Worm (Caenorhabditis elegans) whole organism, L4 larva: ENCODE results near the gene ceh-41.
A peak's percentile ranks its signal among the peaks of the same experiment; 100 is the strongest.

Experiments used
- D1046.2 ChIP-seq: fragments of 200-800 bp; sonication (Bioruptor generic); IDR thresholded peaks from 2 replicates; pipeline ENCODE4 v1.3.6; 2022; ENCODE audit warnings: missing genetic modification characterization, missing compliant biosample characterization
- F10B5.3 ChIP-seq: sonication (generic microtip); optimal IDR thresholded peaks from 2 replicates; lab custom pipeline; 2016; ENCODE audit warnings: mild to moderate bottlenecking, missing genetic modification characterization, missing compliant biosample characterization
- F37D6.2 ChIP-seq: sonication (generic microtip); optimal IDR thresholded peaks from 2 replicates; lab custom pipeline; 2016; ENCODE audit warnings: mild to moderate bottlenecking, missing genetic modification characterization, missing compliant biosample characterization
- F49E8.2 ChIP-seq: sonication (generic microtip); optimal IDR thresholded peaks from 2 replicates; lab custom pipeline; 2016; ENCODE audit warnings: missing compliant biosample characterization, mild to moderate bottlenecking, missing genetic modification characterization, borderline replicate concordance
- T20F7.1 ChIP-seq: fragments of 200-800 bp; sonication (Bioruptor generic); optimal IDR thresholded peaks from 2 replicates; lab custom pipeline; 2018; ENCODE audit warnings: mild to moderate bottlenecking, missing genetic modification characterization, missing compliant biosample characterization
- T26A8.4 ChIP-seq: fragments of 200-800 bp; sonication (Bioruptor generic); IDR thresholded peaks from 2 replicates; pipeline ENCODE4 v1.3.6; 2022; ENCODE audit warnings: missing genetic modification characterization, missing compliant biosample characterization
- Y48G9A.11 ChIP-seq: fragments of 200-800 bp; sonication (Bioruptor generic); IDR thresholded peaks from 2 replicates; pipeline ENCODE4 v1.3.6; 2022; ENCODE audit warnings: missing genetic modification reagents, missing genetic modification characterization, missing compliant biosample characterization
- Y75B8A.6 ChIP-seq: fragments of 200-800 bp; sonication (Bioruptor generic); IDR thresholded peaks from 2 replicates; pipeline ENCODE4 v1.3.6; 2022; ENCODE audit warnings: missing genetic modification reagents, missing genetic modification characterization, missing compliant biosample characterization
- ZK337.2 ChIP-seq: fragments of 200-800 bp; sonication (Bioruptor generic); IDR thresholded peaks from 2 replicates; pipeline ENCODE4 v1.3.6; 2022; ENCODE audit warnings: missing genetic modification reagents, missing genetic modification characterization, missing compliant biosample characterization
- ZK546.5 ChIP-seq, 2 experiments: sonication (generic microtip); optimal IDR thresholded peaks; 2 replicates each; lab custom pipeline; 2017; ENCODE audit warnings: missing biosample characterization in 2 of 2, missing genetic modification characterization in 2 of 2
- ceh-32 ChIP-seq: sonication (generic microtip); optimal IDR thresholded peaks from 2 replicates; lab custom pipeline; 2016; ENCODE audit warnings: mild to moderate bottlenecking, missing genetic modification characterization, missing compliant biosample characterization; ENCODE audit not compliant: poor library complexity
- ceh-82 ChIP-seq: sonication (generic microtip); optimal IDR thresholded peaks from 2 replicates; lab custom pipeline; 2017; ENCODE audit warnings: missing biosample characterization, missing genetic modification characterization
- ctbp-1 ChIP-seq: fragments of 200-800 bp; sonication (Bioruptor generic); IDR thresholded peaks from 2 replicates; pipeline ENCODE4 v1.3.6; 2022; ENCODE audit warnings: missing genetic modification reagents, missing genetic modification characterization, missing compliant biosample characterization
- daf-12 ChIP-seq: fragments of 150-350 bp; optimal IDR thresholded peaks from 2 replicates; lab custom pipeline; 2014; ENCODE audit warnings: missing biosample characterization, missing genetic modification reagents, missing genetic modification characterization
- dmd-8 ChIP-seq: fragments of 200-800 bp; sonication (Bioruptor generic); IDR thresholded peaks from 2 replicates; pipeline ENCODE4 v1.3.6; 2022; ENCODE audit warnings: missing genetic modification characterization, missing compliant biosample characterization
- dmd-9 ChIP-seq: fragments of 200-800 bp; sonication (Bioruptor generic); IDR thresholded peaks from 2 replicates; pipeline ENCODE4 v1.3.6; 2022; ENCODE audit warnings: missing genetic modification reagents, missing genetic modification characterization, missing compliant biosample characterization
- duxl-1 ChIP-seq: sonication (generic microtip); optimal IDR thresholded peaks from 2 replicates; lab custom pipeline; 2016; ENCODE audit warnings: mild to moderate bottlenecking, missing genetic modification characterization, moderate library complexity, missing compliant biosample characterization; ENCODE audit not compliant: poor library complexity
- egl-43 ChIP-seq: fragments of 200-800 bp; sonication (Bioruptor generic); IDR thresholded peaks from 2 replicates; pipeline ENCODE4 v1.3.6; 2022; ENCODE audit warnings: missing genetic modification reagents, missing genetic modification characterization, missing compliant biosample characterization
- fkh-10 ChIP-seq: fragments of 150-350 bp; optimal IDR thresholded peaks from 2 replicates; lab custom pipeline; 2014; ENCODE audit warnings: missing biosample characterization, missing genetic modification reagents, missing genetic modification characterization
- hlh-30 ChIP-seq: sonication (generic microtip); optimal IDR thresholded peaks from 2 replicates; lab custom pipeline; 2017; ENCODE audit warnings: antibody characterized with exemption, mild to moderate bottlenecking, missing genetic modification characterization, missing compliant biosample characterization; ENCODE audit not compliant: insufficient read depth
- hmg-1.1 ChIP-seq: fragments of 200-800 bp; sonication (Bioruptor generic); IDR thresholded peaks from 2 replicates; pipeline ENCODE4 v1.3.6; 2022; ENCODE audit warnings: missing genetic modification reagents, missing genetic modification characterization, missing compliant biosample characterization
- lim-7 ChIP-seq: fragments of 200-800 bp; sonication (Bioruptor generic); IDR thresholded peaks from 2 replicates; pipeline ENCODE4 v1.3.6; 2022; ENCODE audit warnings: missing genetic modification characterization, missing compliant biosample characterization
- lin-1 ChIP-seq: fragments of 200-800 bp; sonication (Bioruptor generic); IDR thresholded peaks from 2 replicates; pipeline ENCODE4 v1.3.6; 2022; ENCODE audit warnings: missing genetic modification reagents, missing genetic modification characterization, missing compliant biosample characterization
- lin-38 ChIP-seq: fragments of 200-800 bp; sonication (Bioruptor generic); IDR thresholded peaks from 2 replicates; pipeline ENCODE4 v1.3.6; 2022; ENCODE audit warnings: missing genetic modification reagents, missing genetic modification characterization, missing compliant biosample characterization
- mdt-29 ChIP-seq: fragments of 200-800 bp; sonication (Bioruptor generic); IDR thresholded peaks from 2 replicates; pipeline ENCODE4 v1.3.6; 2022; ENCODE audit warnings: missing genetic modification reagents, missing genetic modification characterization, missing compliant biosample characterization
- mxl-2 ChIP-seq: fragments of 200-800 bp; sonication (Bioruptor generic); conservative IDR thresholded peaks from 2 replicates; pipeline ENCODE4 v1.3.6; 2022; ENCODE audit warnings: missing genetic modification reagents, missing genetic modification characterization, missing compliant biosample characterization
- mxl-3 ChIP-seq: fragments of 200-800 bp; sonication (Bioruptor generic); optimal IDR thresholded peaks from 2 replicates; lab custom pipeline; 2018; ENCODE audit warnings: mild to moderate bottlenecking, missing genetic modification characterization, missing compliant biosample characterization
- nhr-102 ChIP-seq: sonication (generic microtip); optimal IDR thresholded peaks from 2 replicates; lab custom pipeline; 2016; ENCODE audit warnings: mild to moderate bottlenecking, missing genetic modification characterization, moderate library complexity, missing compliant biosample characterization
- nhr-237 ChIP-seq: sonication (generic microtip); optimal IDR thresholded peaks from 2 replicates; lab custom pipeline; 2017; ENCODE audit warnings: missing biosample characterization, missing genetic modification characterization
- nhr-42 ChIP-seq: fragments of 200-800 bp; sonication (Bioruptor generic); IDR thresholded peaks from 2 replicates; pipeline ENCODE4 v1.3.6; 2022; ENCODE audit warnings: missing genetic modification characterization, missing compliant biosample characterization
- nhr-48 ChIP-seq: sonication (generic microtip); optimal IDR thresholded peaks from 2 replicates; lab custom pipeline; 2016; ENCODE audit warnings: mild to moderate bottlenecking, missing genetic modification characterization, missing compliant biosample characterization
- nhr-76 ChIP-seq: fragments of 150-350 bp; optimal IDR thresholded peaks from 2 replicates; lab custom pipeline; 2014; ENCODE audit warnings: missing biosample characterization, missing genetic modification characterization
- pha-4 ChIP-seq, 2 experiments: fragments of 150-350 bp in 1 of 2; fragments of 200-800 bp in 1 of 2; sonication (Bioruptor generic) in 1 of 2; IDR thresholded peaks in 1 of 2; optimal IDR thresholded peaks in 1 of 2; 2 replicates each; pipeline versions ENCODE4 v1.3.6 to Lab custom; 2014 to 2022; ENCODE audit warnings: missing genetic modification characterization in 2 of 2, missing genetic modification reagents in 2 of 2, missing biosample characterization in 1 of 2, missing compliant biosample characterization in 1 of 2
- rbr-2 ChIP-seq: sonication (generic microtip); optimal IDR thresholded peaks from 2 replicates; lab custom pipeline; 2016; ENCODE audit warnings: missing genotype, missing genetic modification characterization, missing compliant biosample characterization
- snpc-1.2 ChIP-seq: fragments of 200-800 bp; sonication (Bioruptor generic); IDR thresholded peaks from 2 replicates; pipeline ENCODE4 v1.3.6; 2022; ENCODE audit warnings: missing genetic modification reagents, missing genetic modification characterization, missing compliant biosample characterization
- tra-1 ChIP-seq: fragments of 200-800 bp; sonication (Bioruptor generic); IDR thresholded peaks from 2 replicates; pipeline ENCODE4 v1.3.6; 2022; ENCODE audit warnings: missing genetic modification reagents, missing genetic modification characterization, missing compliant biosample characterization
- unc-130 ChIP-seq: sonication (generic microtip); optimal IDR thresholded peaks from 2 replicates; lab custom pipeline; 2016; ENCODE audit warnings: missing genetic modification reagents, missing genetic modification characterization, missing compliant biosample characterization
- unc-39 ChIP-seq: sonication (generic microtip); optimal IDR thresholded peaks from 2 replicates; lab custom pipeline; 2017; ENCODE audit warnings: missing biosample characterization, missing genetic modification characterization
- unc-62 ChIP-seq, 3 experiments: fragments of 150-350 bp in 1 of 3; sonication (generic microtip); optimal IDR thresholded peaks in 2 of 3; peaks in 1 of 3; 1 replicate in 1 of 3; 2 replicates in 2 of 3; lab custom pipeline; 2014 to 2017; ENCODE audit warnings: missing biosample characterization in 3 of 3, missing genetic modification characterization in 3 of 3, missing genetic modification reagents in 3 of 3, missing genotype in 1 of 3
- vab-7 ChIP-seq: fragments of 200-800 bp; sonication (Bioruptor generic); IDR thresholded peaks from 2 replicates; pipeline ENCODE4 v1.3.6; 2022; ENCODE audit warnings: missing genetic modification reagents, missing genetic modification characterization, missing compliant biosample characterization
- zag-1 ChIP-seq: fragments of 150-350 bp; optimal IDR thresholded peaks from 2 replicates; lab custom pipeline; 2014; ENCODE audit warnings: missing biosample characterization, missing genetic modification characterization
- zfp-3 ChIP-seq: fragments of 200-800 bp; sonication (Bioruptor generic); conservative IDR thresholded peaks from 2 replicates; pipeline ENCODE4 v1.3.6; 2022; ENCODE audit warnings: missing genetic modification reagents, missing genetic modification characterization, missing compliant biosample characterization
- zip-11 ChIP-seq: fragments of 200-800 bp; sonication (Bioruptor generic); IDR thresholded peaks from 2 replicates; pipeline ENCODE4 v1.3.6; 2022; ENCODE audit warnings: missing genetic modification characterization, missing compliant biosample characterization
- zip-2 ChIP-seq: fragments of 150-350 bp; optimal IDR thresholded peaks from 2 replicates; lab custom pipeline; 2014; ENCODE audit warnings: missing biosample characterization, missing genetic modification characterization

The ceh-41 gene

DNA sequence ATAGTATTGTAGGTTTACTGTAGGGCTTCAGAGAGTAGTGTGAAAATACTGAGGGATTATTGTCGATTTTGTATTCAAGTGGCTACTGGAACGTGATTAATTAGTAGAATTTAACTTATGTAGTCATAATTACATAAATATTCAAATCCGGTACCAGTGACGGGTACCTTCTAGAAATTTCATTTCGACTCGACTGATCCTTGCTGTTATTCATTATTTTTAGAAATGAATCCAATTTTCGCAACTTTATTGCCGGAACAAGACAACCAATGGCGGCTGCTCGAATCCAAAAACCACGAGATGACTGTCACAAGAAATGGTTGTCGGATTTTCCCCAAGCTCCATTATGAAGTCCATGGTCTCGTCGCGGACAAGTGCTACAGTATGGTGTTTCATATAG lies 16.5 kb upstream of the ceh-41 start, which contains the start of gene tbx-41:
Gene tbx-41 (plus strand): TSS at position 301 of the 400 bp plus-strand sequence.
- TF ChIP-seq vab-7 (GFP tag; lab: Robert Waterston, UW) = no peak
- no peak for TF ChIP-seq ZK546.5 (tag; optimal IDR thresholded peaks at IDR 0.05; lab: Kevin White, UChicago)
- TF ChIP-seq zip-2 = no peak
- no peak for TF ChIP-seq dmd-9 (GFP tag; lab: Robert Waterston, UW)
- TF ChIP-seq nhr-76 = no peak
- TF ChIP-seq lin-38 = no peak
- no peak for TF ChIP-seq zfp-3 (GFP tag; lab: Robert Waterston, UW)
- TF ChIP-seq T20F7.1 = no peak
- no peak for TF ChIP-seq pha-4 (GFP tag; IDR thresholded peaks at IDR 0.05; lab: Robert Waterston, UW)
- no peak for TF ChIP-seq pha-4 (tag; optimal IDR thresholded peaks at IDR 0.05; lab: Kevin White, UChicago)
- no peak for TF ChIP-seq unc-39
- TF ChIP-seq D1046.2 (GFP tag; lab: Robert Waterston, UW) = no peak
- no peak for TF ChIP-seq fkh-10
- no peak for TF ChIP-seq nhr-102 (tag; lab: Kevin White, UChicago)

DNA sequence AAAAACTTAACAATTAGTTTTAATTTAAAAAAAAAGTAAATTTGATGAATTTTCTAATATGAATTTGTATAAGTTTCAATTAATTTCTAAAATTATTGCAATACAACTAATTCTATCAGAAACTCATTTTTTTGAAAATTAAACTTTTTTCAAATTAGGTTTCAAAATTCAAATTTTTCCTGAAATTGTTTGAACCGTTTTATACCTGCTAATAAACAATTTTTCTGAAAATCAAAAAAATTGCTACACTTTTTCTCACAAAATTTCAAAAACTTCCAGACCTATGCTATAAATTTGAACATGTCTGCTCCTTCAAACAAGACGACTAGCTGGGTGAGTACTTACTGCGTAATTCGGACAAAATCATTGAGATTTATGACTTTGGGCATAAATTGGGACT lies 11.9 kb upstream of the ceh-41 start, which contains the start of gene T26C11.8:
Gene T26C11.8 (plus strand): TSS at position 301 of the 400 bp plus-strand sequence.
- no peak for TF ChIP-seq nhr-48 (tag; lab: Kevin White, UChicago)
- TF ChIP-seq T26A8.4 (GFP tag; lab: Robert Waterston, UW) = no peak
- no peak for TF ChIP-seq nhr-237 (tag; lab: Kevin White, UChicago)
- TF ChIP-seq hmg-1.1 (GFP tag; lab: Robert Waterston, UW) = no peak
- TF ChIP-seq Y75B8A.6 (GFP tag; lab: Robert Waterston, UW) = no peak
- TF ChIP-seq zip-11 = no peak
- TF ChIP-seq F49E8.2 (tag; lab: Kevin White, UChicago) = no peak
- TF ChIP-seq duxl-1 (tag; lab: Kevin White, UChicago) = no peak
- TF ChIP-seq nhr-42 = no peak
- no peak for TF ChIP-seq snpc-1.2 (GFP tag; lab: Robert Waterston, UW)
- TF ChIP-seq dmd-9 (GFP tag; lab: Robert Waterston, UW) = no peak
- TF ChIP-seq dmd-8 = no peak
- TF ChIP-seq zfp-3 (GFP tag; lab: Robert Waterston, UW) = no peak
- TF ChIP-seq, all 104 proteins: peak for 0

DNA sequence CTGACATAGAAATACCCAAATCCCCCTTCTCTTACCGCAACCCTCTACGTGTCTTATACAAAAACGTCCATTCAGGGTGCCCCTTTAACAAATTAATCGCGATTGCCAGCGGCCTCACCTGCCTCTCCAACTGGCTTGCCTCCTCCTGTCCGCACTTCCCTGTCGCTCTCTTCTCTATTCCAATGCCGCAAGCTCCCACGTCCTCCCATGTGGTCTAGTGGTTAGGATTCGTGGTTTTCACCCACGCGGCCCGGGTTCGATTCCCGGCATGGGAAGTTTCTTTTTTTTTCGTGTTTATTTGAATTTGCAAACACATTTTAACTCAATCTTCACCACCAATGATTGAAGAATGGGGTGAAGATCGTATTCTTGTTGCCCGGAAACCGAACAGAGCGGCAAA lies 10.1 kb upstream of the ceh-41 start:
- peak; percentile 54 for TF ChIP-seq hlh-30 (tag; lab: Kevin White, UChicago)
- peak; percentile 83 for TF ChIP-seq nhr-42
- peak; percentile 69 for TF ChIP-seq ctbp-1 (GFP tag; lab: Robert Waterston, UW)
- peak; percentile 4 for TF ChIP-seq F10B5.3 (tag; lab: Kevin White, UChicago)
- no peak for TF ChIP-seq ceh-32 (tag; lab: Kevin White, UChicago)
- 0 out of 2 replicates have a peak, but pooled peaks have one; percentile 27 for TF ChIP-seq mxl-2 (GFP tag; lab: Robert Waterston, UW)
- TF ChIP-seq snpc-1.2 (GFP tag; lab: Robert Waterston, UW) = peak; percentile 78
- TF ChIP-seq fkh-10 = no peak
- TF ChIP-seq dmd-8 = peak; percentile 89
- peak; percentile 47; the same call in 1 of the 2 replicates for TF ChIP-seq Y48G9A.11 (GFP tag; lab: Robert Waterston, UW)
- no peak for TF ChIP-seq nhr-237 (tag; lab: Kevin White, UChicago)
- TF ChIP-seq lin-1 (GFP tag; lab: Robert Waterston, UW) = peak; percentile 57; the same call in 1 of the 2 replicates
- peak; percentile 46; the same call in 1 of the 2 replicates for TF ChIP-seq mdt-29 (GFP tag; lab: Robert Waterston, UW)
- TF ChIP-seq T26A8.4 (GFP tag; lab: Robert Waterston, UW) = no peak; the same call in 1 of the 2 replicates
- peak; percentile 82 for TF ChIP-seq lim-7 (GFP tag; lab: Robert Waterston, UW)
- TF ChIP-seq dmd-9 (GFP tag; lab: Robert Waterston, UW) = peak; percentile 65
- TF ChIP-seq Y75B8A.6 (GFP tag; lab: Robert Waterston, UW) = 0 out of 2 replicates have a peak, but pooled peaks have one; percentile 60
- 0 out of 2 replicates have a peak, but pooled peaks have one; percentile 55 for TF ChIP-seq tra-1
- peak; percentile 86 for TF ChIP-seq egl-43 (GFP tag; lab: Robert Waterston, UW)
- 0 out of 2 replicates have a peak, but pooled peaks have one; percentile 39 for TF ChIP-seq ZK337.2
- no peak for TF ChIP-seq ceh-82 (tag; lab: Kevin White, UChicago)
- TF ChIP-seq unc-62 (GFP tag; optimal IDR thresholded peaks at IDR 0.05 in 1 of 2; lab: Kevin White, UChicago) = peak in 1 of 2 experiments; percentile 53
- TF ChIP-seq unc-62 (tag; optimal IDR thresholded peaks at IDR 0.05; lab: Kevin White, UChicago) = no peak
- TF ChIP-seq daf-12 (tag; lab: Kevin White, UChicago) = no peak
- TF ChIP-seq unc-130 (GFP tag; lab: Kevin White, UChicago) = peak; percentile 48
- TF ChIP-seq F37D6.2 (tag; lab: Kevin White, UChicago) = peak; percentile 57
- no peak for TF ChIP-seq zag-1 (tag; lab: Kevin White, UChicago)
- peak; percentile 76 for TF ChIP-seq rbr-2 (tag; lab: Kevin White, UChicago)
- peak; percentile 0 for TF ChIP-seq mxl-3
- TF ChIP-seq hmg-1.1 (GFP tag; lab: Robert Waterston, UW) = peak; percentile 84
